Worm (Caenorhabditis elegans): ENCODE measurements around the gene unc-34.
A peak's percentile ranks its signal among the peaks of the same experiment; 100 is the strongest.

The unc-34 gene

DNA sequence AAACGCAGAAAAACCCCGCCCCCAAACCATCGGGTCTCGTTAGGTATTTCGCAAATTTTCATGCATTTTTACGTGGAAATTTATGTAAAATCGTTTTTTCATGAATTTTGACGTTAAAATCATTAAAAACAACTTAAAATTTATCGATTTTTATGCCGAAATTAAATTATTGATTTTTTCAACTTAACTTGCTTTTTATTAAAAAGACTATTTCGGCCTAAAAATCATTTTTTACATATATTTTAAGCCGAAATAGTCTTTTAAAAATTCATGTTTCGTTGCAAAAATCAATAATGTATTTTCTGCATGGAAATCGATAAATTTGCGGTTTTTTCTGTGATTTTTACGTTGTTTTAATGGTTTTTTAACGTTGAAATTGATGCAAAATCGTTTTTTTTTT is 13.1 kb downstream of the unc-34 start:
- TF ChIP-seq mdl-1 (tag; optimal IDR thresholded peaks at IDR 0.05) (no peak), ceh-28 (tag; optimal IDR thresholded peaks at IDR 0.05) (peak; percentile 64), lsy-12 (tag; optimal IDR thresholded peaks at IDR 0.05) (no peak)

DNA sequence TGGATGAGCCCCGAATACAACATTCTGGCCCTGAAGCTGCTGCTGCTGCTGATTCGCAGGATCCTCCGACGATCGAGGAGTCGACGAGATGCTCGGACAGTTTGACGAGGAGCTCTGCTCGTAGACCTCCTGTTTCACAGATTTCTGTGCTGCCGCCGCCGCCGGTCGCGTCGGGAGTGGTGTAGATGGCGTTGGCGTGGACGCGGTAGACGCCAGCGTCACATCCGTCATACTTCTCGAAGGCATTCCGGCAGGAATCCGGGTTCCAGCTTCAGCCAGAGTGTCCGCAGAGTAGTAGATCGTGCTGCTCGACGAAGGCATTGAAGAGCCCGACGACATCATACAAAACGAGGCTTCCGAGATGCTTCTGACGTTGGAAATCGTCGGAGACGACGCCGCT is 18.7 kb downstream of the unc-34 start:
- TF ChIP-seq fkh-2 (tag; optimal IDR thresholded peaks at IDR 0.05): no peak

ce11 chrV:1003400-1003799 is 20.9 kb downstream of the unc-34 start, which contains the start of gene Y50D4C.5:
Gene Y50D4C.5 (minus strand): TSS chrV:1003744.
- TF ChIP-seq ama-1 (optimal IDR thresholded peaks at IDR 0.05) (no peak), nhr-76 (tag; optimal IDR thresholded peaks at IDR 0.05) (no peak), pha-4 (tag; optimal IDR thresholded peaks at IDR 0.05) (no peak), lsy-12 (tag; optimal IDR thresholded peaks at IDR 0.05) (no peak), nhr-11 (tag; optimal IDR thresholded peaks at IDR 0.05) (no peak), tbx-2 (tag; optimal IDR thresholded peaks at IDR 0.05) (no peak), hmg-11 (tag; optimal IDR thresholded peaks at IDR 0.05) (no peak), fkh-2 (tag; optimal IDR thresholded peaks at IDR 0.05) (no peak), snpc-4 (tag; optimal IDR thresholded peaks at IDR 0.05) (no peak), unc-62 (GFP tag; optimal IDR thresholded peaks at IDR 0.05) (no peak), ceh-28 (tag; optimal IDR thresholded peaks at IDR 0.05) (no peak), nhr-23 (tag; optimal IDR thresholded peaks at IDR 0.05) (no peak), nhr-77 (tag; optimal IDR thresholded peaks at IDR 0.05) (no peak), zag-1 (tag; optimal IDR thresholded peaks at IDR 0.05) (no peak), egl-5 (tag; optimal IDR thresholded peaks at IDR 0.05) (no peak), ceh-9 (tag; optimal IDR thresholded peaks at IDR 0.05) (no peak)

DNA sequence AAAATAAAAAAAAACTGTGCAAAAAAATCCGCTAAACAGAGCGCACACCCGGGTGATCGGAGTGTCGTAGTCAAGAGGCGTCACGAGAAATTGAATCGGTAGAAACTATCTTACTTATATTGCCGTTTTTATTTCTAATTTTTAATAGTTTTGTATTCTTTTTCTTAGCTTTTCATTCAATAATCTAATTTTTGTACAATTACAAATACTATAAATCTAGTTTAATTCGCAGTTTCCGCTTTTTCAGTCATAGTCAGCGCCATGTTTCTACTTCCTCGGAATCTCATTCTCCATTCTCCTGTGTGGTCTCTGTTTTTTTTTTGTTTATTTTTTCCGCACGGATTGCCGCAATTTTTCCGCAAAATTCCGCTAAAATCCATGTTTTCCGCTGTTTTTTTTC is 21.3 kb downstream of the unc-34 start:
- TF ChIP-seq egl-5 (tag; optimal IDR thresholded peaks at IDR 0.05) (no peak), ceh-16 (tag; optimal IDR thresholded peaks at IDR 0.05) (no peak), ceh-28 (tag; optimal IDR thresholded peaks at IDR 0.05) (peak; percentile 16), nhr-43 (tag; optimal IDR thresholded peaks at IDR 0.05; ENCODE audit: poor library complexity, severe bottlenecking) (no peak), snpc-4 (tag; optimal IDR thresholded peaks at IDR 0.05) (no peak), nhr-77 (tag; optimal IDR thresholded peaks at IDR 0.05) (no peak), unc-62 (GFP tag; optimal IDR thresholded peaks at IDR 0.05) (no peak), nhr-11 (tag; optimal IDR thresholded peaks at IDR 0.05) (no peak), nhr-28 (tag; optimal IDR thresholded peaks at IDR 0.05) (no peak), mml-1 (tag; optimal IDR thresholded peaks at IDR 0.05) (no peak), ama-1 (optimal IDR thresholded peaks at IDR 0.05) (no peak), elt-2 (tag; optimal IDR thresholded peaks at IDR 0.05) (peak; percentile 43), mdl-1 (tag; optimal IDR thresholded peaks at IDR 0.05) (no peak), aly-2 (tag; optimal IDR thresholded peaks at IDR 0.05) (no peak), fos-1 (tag; optimal IDR thresholded peaks at IDR 0.05) (no peak), nhr-76 (tag; optimal IDR thresholded peaks at IDR 0.05) (no peak), lin-15B (tag; optimal IDR thresholded peaks at IDR 0.05) (peak; percentile 74), pqm-1 (tag; optimal IDR thresholded peaks at IDR 0.05) (peak; percentile 36), ztf-11 (tag; optimal IDR thresholded peaks at IDR 0.05) (no peak), nfya-1 (tag; optimal IDR thresholded peaks at IDR 0.05; ENCODE audit: insufficient read depth) (peak; percentile 65), lin-39 (tag; optimal IDR thresholded peaks at IDR 0.05) (no peak), ceh-9 (tag; optimal IDR thresholded peaks at IDR 0.05) (no peak), skn-1 (tag; optimal IDR thresholded peaks at IDR 0.05) (peak; percentile 75), ztf-4 (tag; optimal IDR thresholded peaks at IDR 0.05) (no peak), nhr-12 (tag; optimal IDR thresholded peaks at IDR 0.05) (no peak), R02D3.7 (tag; optimal IDR thresholded peaks at IDR 0.05) (no peak), nhr-237 (tag; optimal IDR thresholded peaks at IDR 0.05) (no peak), nhr-23 (tag; optimal IDR thresholded peaks at IDR 0.05) (peak; percentile 42), lsy-12 (tag; optimal IDR thresholded peaks at IDR 0.05) (peak; percentile 68), pha-4 (tag; optimal IDR thresholded peaks at IDR 0.05) (peak; percentile 82), ZK546.5 (tag; optimal IDR thresholded peaks at IDR 0.05) (no peak), fkh-2 (tag; optimal IDR thresholded peaks at IDR 0.05) (no peak), zag-1 (tag; optimal IDR thresholded peaks at IDR 0.05) (no peak), egl-27 (tag; optimal IDR thresholded peaks at IDR 0.05) (no peak), fkh-10 (GFP tag; optimal IDR thresholded peaks at IDR 0.05) (peak; percentile 3), jun-1 (tag; optimal IDR thresholded peaks at IDR 0.05) (no peak), sea-2 (GFP tag; optimal IDR thresholded peaks at IDR 0.05) (no peak), elt-1 (tag; optimal IDR thresholded peaks at IDR 0.05) (no peak), tbx-2 (tag; optimal IDR thresholded peaks at IDR 0.05) (no peak), nhr-67 (tag; optimal IDR thresholded peaks at IDR 0.05) (no peak), elt-3 (tag; optimal IDR thresholded peaks at IDR 0.05) (no peak), nhr-25 (tag; optimal IDR thresholded peaks at IDR 0.05) (no peak), hmg-11 (tag; optimal IDR thresholded peaks at IDR 0.05) (peak; percentile 53), unc-39 (tag; optimal IDR thresholded peaks at IDR 0.05) (no peak), ceh-82 (tag; optimal IDR thresholded peaks at IDR 0.05) (no peak), daf-12 (tag; optimal IDR thresholded peaks at IDR 0.05) (no peak)

Data from whole organism, L3 larva.